Worm (Caenorhabditis elegans): Measurements from ENCODE around the gene irld-24.
A peak's percentile ranks its signal among the peaks of the same experiment; 100 is the strongest.

DNA sequence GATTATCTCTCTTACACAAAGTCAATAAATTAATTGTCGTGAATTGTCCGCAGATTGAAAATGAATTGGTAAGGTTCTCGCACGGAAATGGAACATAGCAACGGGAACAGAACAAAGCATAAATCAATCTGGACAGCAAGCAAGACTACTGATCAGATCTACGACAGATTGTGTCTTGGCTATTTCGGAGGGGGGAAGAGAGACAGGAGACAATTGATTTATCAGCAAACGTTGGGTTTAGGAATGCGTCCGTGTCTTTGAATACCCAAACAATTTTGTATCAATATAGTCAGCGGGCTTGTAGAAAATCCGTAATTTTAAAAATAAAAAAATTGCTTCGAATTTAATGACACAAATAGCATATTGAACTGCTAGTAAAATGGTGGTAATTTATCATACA lies 45.1 kb upstream of the irld-24 start:
- TF ChIP-seq mdl-1 (tag; optimal IDR thresholded peaks at IDR 0.05) (no peak), unc-62 (GFP tag; optimal IDR thresholded peaks at IDR 0.05) (no peak), ceh-16 (tag; optimal IDR thresholded peaks at IDR 0.05) (peak; percentile 67), lsy-2 (tag; optimal IDR thresholded peaks at IDR 0.05) (peak in 1 of 2 experiments; percentile 27), ama-1 (optimal IDR thresholded peaks at IDR 0.05) (no peak), unc-55 (GFP tag; optimal IDR thresholded peaks at IDR 0.05) (no peak), lin-13 (GFP tag; optimal IDR thresholded peaks at IDR 0.05) (no peak), ztf-4 (tag; optimal IDR thresholded peaks at IDR 0.05) (peak; percentile 37), ZK546.5 (tag; optimal IDR thresholded peaks at IDR 0.05) (no peak), fos-1 (tag; optimal IDR thresholded peaks at IDR 0.05) (peak; percentile 7), F13H6.1 (tag; optimal IDR thresholded peaks at IDR 0.05) (no peak), zag-1 (tag; optimal IDR thresholded peaks at IDR 0.05) (no peak), ztf-11 (tag; optimal IDR thresholded peaks at IDR 0.05) (no peak)
